Worm (Caenorhabditis elegans) whole organism, L2 larva: Measurements from ENCODE around the gene pyt-1.

ENCODE experiments used
- ceh-16 ChIP-seq: fragments of 150-350 bp; optimal IDR thresholded peaks from 2 replicates; lab custom pipeline; 2014; ENCODE audit warnings: missing biosample characterization, missing genetic modification characterization
- crh-2 ChIP-seq: sonication (generic microtip); optimal IDR thresholded peaks from 2 replicates; lab custom pipeline; 2017; ENCODE audit warnings: missing biosample characterization, missing genetic modification characterization
- elt-3 ChIP-seq: sonication (generic microtip); optimal IDR thresholded peaks from 2 replicates; lab custom pipeline; 2017; ENCODE audit warnings: missing biosample characterization, missing genetic modification characterization
- lin-39 ChIP-seq: fragments of 150-350 bp; optimal IDR thresholded peaks from 2 replicates; lab custom pipeline; 2014; ENCODE audit warnings: missing biosample characterization, missing genetic modification reagents, missing genetic modification characterization
- nhr-23 ChIP-seq: fragments of 150-350 bp; optimal IDR thresholded peaks from 2 replicates; lab custom pipeline; 2014; ENCODE audit warnings: missing biosample characterization, missing genetic modification reagents, missing genetic modification characterization
- sem-4 ChIP-seq: fragments of 150-350 bp; optimal IDR thresholded peaks from 2 replicates; lab custom pipeline; 2014; ENCODE audit warnings: missing biosample characterization, missing genetic modification reagents, missing genetic modification characterization
- unc-39 ChIP-seq: fragments of 150-350 bp; optimal IDR thresholded peaks from 2 replicates; lab custom pipeline; 2014; ENCODE audit warnings: missing biosample characterization, missing genetic modification characterization

- TF ChIP-seq unc-39 (tag; lab: Kevin White, UChicago): no peak
- no peak for TF ChIP-seq sem-4 (tag; lab: Kevin White, UChicago)
- no peak for TF ChIP-seq elt-3 (tag; lab: Kevin White, UChicago)
- no peak for TF ChIP-seq nhr-23 (tag; lab: Kevin White, UChicago)
- TF ChIP-seq ceh-16 (tag; lab: Kevin White, UChicago): no peak
- TF ChIP-seq lin-39 (tag; lab: Kevin White, UChicago): no peak
- TF ChIP-seq crh-2 (tag; lab: Kevin White, UChicago): no peak
Measured at ce11 chrV:10202340-10202739, 26.8 kb downstream of the pyt-1 start.
